Fruit fly (Drosophila melanogaster) whole organism, embryonic: ENCODE results near the gene CG8176.

ENCODE experiments used
- CG10543 ChIP-seq: fragments of 200-800 bp; sonication (Bioruptor generic); optimal IDR thresholded peaks from 3 replicates; lab custom pipeline; 2017; ENCODE audit warnings: missing biosample characterization, mild to moderate bottlenecking, missing genetic modification characterization, moderate library complexity
- CG12071 ChIP-seq: fragments of 200-800 bp; sonication (Bioruptor generic); optimal IDR thresholded peaks from 3 replicates; lab custom pipeline; 2018; ENCODE audit warnings: missing biosample characterization, mild to moderate bottlenecking, missing genetic modification characterization
- CG12236 ChIP-seq: fragments of 200-800 bp; sonication (Bioruptor generic); optimal IDR thresholded peaks from 2 replicates; lab custom pipeline; 2016; ENCODE audit warnings: missing biosample characterization, missing genetic modification characterization
- CG14441 ChIP-seq: fragments of 200-800 bp; sonication (Bioruptor generic); IDR thresholded peaks from 2 replicates; pipeline ENCODE4 v1.3.6; 2022; ENCODE audit warnings: missing biosample characterization, missing genetic modification characterization
- CG14667 ChIP-seq: fragments of 200-800 bp; sonication (Bioruptor generic); IDR thresholded peaks from 2 replicates; pipeline ENCODE4 v1.3.6; 2022; ENCODE audit warnings: missing biosample characterization, missing genetic modification characterization
- CG15514 ChIP-seq: fragments of 200-800 bp; sonication (Bioruptor generic); optimal IDR thresholded peaks from 3 replicates; lab custom pipeline; 2017; ENCODE audit warnings: missing biosample characterization, missing genetic modification characterization, mild to moderate bottlenecking, moderate library complexity, missing genetic modification reagents
- CG2875 ChIP-seq: fragments of 200-800 bp; sonication (Bioruptor generic); optimal IDR thresholded peaks from 2 replicates; lab custom pipeline; 2017; ENCODE audit warnings: missing biosample characterization, mild to moderate bottlenecking, missing genetic modification characterization, missing genetic modification reagents
- CG30020 ChIP-seq: fragments of 200-800 bp; optimal IDR thresholded peaks from 2 replicates; lab custom pipeline; 2019; ENCODE audit warnings: missing biosample characterization, mild to moderate bottlenecking, missing genetic modification characterization, moderate library complexity
- CG30403 ChIP-seq: fragments of 200-800 bp; sonication (Bioruptor generic); optimal IDR thresholded peaks from 3 replicates; lab custom pipeline; 2016; ENCODE audit warnings: missing biosample characterization, missing genetic modification characterization
- CG3163 ChIP-seq: fragments of 200-800 bp; sonication (Bioruptor generic); optimal IDR thresholded peaks from 3 replicates; lab custom pipeline; 2016; ENCODE audit warnings: missing biosample characterization, missing genetic modification characterization
- CG3281 ChIP-seq: fragments of 200-800 bp; sonication (Bioruptor generic); optimal IDR thresholded peaks from 3 replicates; lab custom pipeline; 2017; ENCODE audit warnings: missing biosample characterization, mild to moderate bottlenecking, missing genetic modification characterization
- CG34224 ChIP-seq: fragments of 200-800 bp; sonication (Bioruptor generic); IDR thresholded peaks from 3 replicates; pipeline ENCODE4 v1.3.6; 2022; ENCODE audit warnings: missing biosample characterization, missing genetic modification characterization; ENCODE audit not compliant: partially characterized antibody
- CG4282 ChIP-seq: fragments of 200-800 bp; sonication (Bioruptor generic); optimal IDR thresholded peaks from 2 replicates; lab custom pipeline; 2016; ENCODE audit warnings: missing biosample characterization, missing genetic modification characterization
- CG4360 ChIP-seq: fragments of 200-800 bp; sonication (Bioruptor generic); IDR thresholded peaks from 2 replicates; pipeline ENCODE4 v1.3.6; 2022; ENCODE audit warnings: missing biosample characterization, missing genetic modification characterization
- CG5180 ChIP-seq: fragments of 200-800 bp; sonication (Bioruptor generic); optimal IDR thresholded peaks from 3 replicates; lab custom pipeline; 2017; ENCODE audit warnings: missing biosample characterization, missing genetic modification characterization, mild to moderate bottlenecking, moderate library complexity, missing genetic modification reagents
- CG7556 ChIP-seq: fragments of 200-800 bp; sonication (Bioruptor generic); optimal IDR thresholded peaks from 2 replicates; lab custom pipeline; 2017; ENCODE audit warnings: missing biosample characterization, mild to moderate bottlenecking, missing genetic modification characterization
- CG9727 ChIP-seq: fragments of 200-800 bp; sonication (Bioruptor generic); optimal IDR thresholded peaks from 3 replicates; lab custom pipeline; 2017; ENCODE audit warnings: missing biosample characterization, mild to moderate bottlenecking, missing genetic modification characterization
- CG9797 ChIP-seq: fragments of 200-800 bp; sonication (Bioruptor generic); optimal IDR thresholded peaks from 3 replicates; lab custom pipeline; 2018; ENCODE audit warnings: missing biosample characterization, mild to moderate bottlenecking, missing genetic modification characterization
- CG9817 ChIP-seq: fragments of 200-800 bp; sonication (Bioruptor generic); optimal IDR thresholded peaks from 2 replicates; lab custom pipeline; 2018; ENCODE audit warnings: missing biosample characterization, mild to moderate bottlenecking, missing genetic modification characterization, moderate library complexity
- CG9876 ChIP-seq: fragments of 200-800 bp; sonication (Bioruptor generic); optimal IDR thresholded peaks from 2 replicates; lab custom pipeline; 2016; ENCODE audit warnings: missing biosample characterization, missing genetic modification characterization
- CTCF ChIP-seq: fragments of 200-800 bp; sonication (Bioruptor generic); optimal IDR thresholded peaks from 2 replicates; lab custom pipeline; 2017; ENCODE audit warnings: missing biosample characterization, mild to moderate bottlenecking, missing genetic modification characterization, moderate library complexity
- Dbx ChIP-seq: fragments of 200-800 bp; sonication (Bioruptor generic); IDR thresholded peaks from 3 replicates; pipeline ENCODE4 v1.3.6; 2022; ENCODE audit warnings: missing biosample characterization, missing genetic modification characterization
- Dip2 ChIP-seq: fragments of 200-800 bp; sonication (Bioruptor generic); IDR thresholded peaks from 2 replicates; pipeline ENCODE4 v1.3.6; 2022; ENCODE audit warnings: missing biosample characterization, missing genetic modification characterization
- Drgx ChIP-seq: fragments of 200-800 bp; sonication (Bioruptor generic); IDR thresholded peaks from 2 replicates; pipeline ENCODE4 v1.3.6; 2022; ENCODE audit warnings: missing biosample characterization, missing genetic modification characterization
- H2.0 ChIP-seq: fragments of 200-800 bp; sonication (Bioruptor generic); IDR thresholded peaks from 2 replicates; pipeline ENCODE4 v1.3.6; 2022; ENCODE audit warnings: missing biosample characterization, missing genetic modification characterization
- HmgZ ChIP-seq: fragments of 200-800 bp; sonication (Bioruptor generic); optimal IDR thresholded peaks from 2 replicates; lab custom pipeline; 2018; ENCODE audit warnings: missing biosample characterization, mild to moderate bottlenecking, missing genetic modification characterization
- Ptx1 ChIP-seq: fragments of 200-800 bp; sonication (Bioruptor generic); IDR thresholded peaks from 2 replicates; pipeline ENCODE4 v1.3.6; 2022; ENCODE audit warnings: missing biosample characterization, missing genetic modification characterization
- Rfx ChIP-seq: fragments of 200-800 bp; sonication (Bioruptor generic); IDR thresholded peaks from 2 replicates; pipeline ENCODE4 v1.3.6; 2022; ENCODE audit warnings: missing biosample characterization, missing genetic modification characterization
- Rx ChIP-seq: fragments of 200-800 bp; sonication (Bioruptor generic); IDR thresholded peaks from 2 replicates; pipeline ENCODE4 v1.3.6; 2022; ENCODE audit warnings: missing biosample characterization, missing genetic modification characterization
- Stat92E ChIP-seq, 3 experiments: fragments of >200 bp in 2 of 3; fragments of 200-800 bp in 1 of 3; sonication (Bioruptor generic) in 1 of 3; optimal IDR thresholded peaks; 2 replicates each; lab custom pipeline; 2017 to 2019; ENCODE audit warnings: missing biosample characterization in 3 of 3, missing genetic modification characterization in 3 of 3, mild to moderate bottlenecking in 1 of 3, moderate library complexity in 1 of 3
- crol ChIP-seq: fragments of 200-800 bp; sonication (Bioruptor generic); IDR thresholded peaks from 2 replicates; pipeline ENCODE4 v1.3.6; 2022; ENCODE audit warnings: missing biosample characterization, missing genetic modification characterization
- disco-r ChIP-seq: fragments of 200-800 bp; sonication (Bioruptor generic); optimal IDR thresholded peaks from 2 replicates; lab custom pipeline; 2016; ENCODE audit warnings: missing biosample characterization, missing genetic modification characterization
- dmrt11E ChIP-seq: fragments of 200-800 bp; sonication (Bioruptor generic); optimal IDR thresholded peaks from 3 replicates; lab custom pipeline; 2018; ENCODE audit warnings: missing biosample characterization, mild to moderate bottlenecking, missing genetic modification characterization, moderate library complexity
- hb ChIP-seq: fragments of 200-800 bp; sonication (Bioruptor generic); IDR thresholded peaks from 3 replicates; pipeline ENCODE4 v1.3.6; 2022; ENCODE audit warnings: missing biosample characterization, missing genetic modification characterization; ENCODE audit not compliant: partially characterized antibody
- her ChIP-seq: fragments of 200-800 bp; sonication (Bioruptor generic); optimal IDR thresholded peaks from 2 replicates; lab custom pipeline; 2016; ENCODE audit warnings: missing biosample characterization, missing genetic modification characterization
- ind ChIP-seq: fragments of 200-800 bp; sonication (Bioruptor generic); optimal IDR thresholded peaks from 3 replicates; lab custom pipeline; 2016; ENCODE audit warnings: missing biosample characterization, missing genetic modification characterization
- kah ChIP-seq: fragments of 200-800 bp; sonication (Bioruptor generic); optimal IDR thresholded peaks from 2 replicates; lab custom pipeline; 2018; ENCODE audit warnings: missing biosample characterization, mild to moderate bottlenecking, missing genetic modification characterization
- lilli ChIP-seq: fragments of 200-800 bp; sonication (Bioruptor generic); optimal IDR thresholded peaks from 3 replicates; lab custom pipeline; 2016; ENCODE audit warnings: missing biosample characterization, missing genetic modification characterization
- pan ChIP-seq, 4 experiments: fragments of >200 bp in 3 of 4; fragments of 200-800 bp in 1 of 4; sonication (Bioruptor generic) in 1 of 4; optimal IDR thresholded peaks in 3 of 4; IDR thresholded peaks in 1 of 4; 2 replicates each; pipeline versions ENCODE4 v1.3.6 to Lab custom; 2017 to 2022; ENCODE audit warnings: missing biosample characterization in 2 of 4, missing genetic modification characterization in 2 of 4, mixed read lengths in 1 of 4
- pum ChIP-seq: fragments of 200-800 bp; sonication (Bioruptor generic); optimal IDR thresholded peaks from 2 replicates; lab custom pipeline; 2016; ENCODE audit warnings: missing biosample characterization, missing genetic modification characterization
- ro ChIP-seq: fragments of 200-800 bp; sonication (Bioruptor generic); IDR thresholded peaks from 2 replicates; pipeline ENCODE4 v1.3.6; 2022; ENCODE audit warnings: missing biosample characterization, missing genetic modification characterization
- sens ChIP-seq: fragments of 200-800 bp; sonication (Bioruptor generic); peaks from one replicate; lab custom pipeline; 2016; ENCODE audit warnings: missing biosample characterization, missing genetic modification characterization
- ssp ChIP-seq: fragments of 200-800 bp; sonication (Bioruptor generic); IDR thresholded peaks from 2 replicates; pipeline ENCODE4 v1.3.6; 2022; ENCODE audit warnings: missing biosample characterization, missing genetic modification characterization
- tgo ChIP-seq: fragments of 200-800 bp; sonication (Bioruptor generic); IDR thresholded peaks from 3 replicates; pipeline ENCODE4 v1.3.6; 2022; ENCODE audit warnings: missing biosample characterization, missing genetic modification characterization
- tio ChIP-seq: fragments of 200-800 bp; sonication (Bioruptor generic); optimal IDR thresholded peaks from 2 replicates; lab custom pipeline; 2017; ENCODE audit warnings: missing biosample characterization, missing genetic modification characterization, inconsistent platforms
- trh ChIP-seq: fragments of 200-800 bp; sonication (Bioruptor generic); optimal IDR thresholded peaks from 2 replicates; lab custom pipeline; 2016; ENCODE audit warnings: missing biosample characterization, missing genetic modification characterization
- ttk ChIP-seq: fragments of 200-800 bp; sonication (Bioruptor generic); IDR thresholded peaks from 2 replicates; pipeline ENCODE4 v2.1.2; 2022; ENCODE audit warnings: missing biosample characterization, missing genetic modification characterization
- usp ChIP-seq: fragments of >200 bp; optimal IDR thresholded peaks from 2 replicates; lab custom pipeline; 2017; ENCODE audit warnings: missing biosample characterization, missing genetic modification characterization
- vnd ChIP-seq: fragments of 200-800 bp; sonication (Bioruptor generic); IDR thresholded peaks from 3 replicates; pipeline ENCODE4 v1.3.6; 2022; ENCODE audit warnings: missing biosample characterization, missing genetic modification characterization; ENCODE audit not compliant: partially characterized antibody
- wdn ChIP-seq: fragments of 200-800 bp; sonication (Bioruptor generic); IDR thresholded peaks from 2 replicates; pipeline ENCODE4 v1.3.6; 2022; ENCODE audit warnings: missing biosample characterization, missing genetic modification characterization

CG8176 gene

DNA sequence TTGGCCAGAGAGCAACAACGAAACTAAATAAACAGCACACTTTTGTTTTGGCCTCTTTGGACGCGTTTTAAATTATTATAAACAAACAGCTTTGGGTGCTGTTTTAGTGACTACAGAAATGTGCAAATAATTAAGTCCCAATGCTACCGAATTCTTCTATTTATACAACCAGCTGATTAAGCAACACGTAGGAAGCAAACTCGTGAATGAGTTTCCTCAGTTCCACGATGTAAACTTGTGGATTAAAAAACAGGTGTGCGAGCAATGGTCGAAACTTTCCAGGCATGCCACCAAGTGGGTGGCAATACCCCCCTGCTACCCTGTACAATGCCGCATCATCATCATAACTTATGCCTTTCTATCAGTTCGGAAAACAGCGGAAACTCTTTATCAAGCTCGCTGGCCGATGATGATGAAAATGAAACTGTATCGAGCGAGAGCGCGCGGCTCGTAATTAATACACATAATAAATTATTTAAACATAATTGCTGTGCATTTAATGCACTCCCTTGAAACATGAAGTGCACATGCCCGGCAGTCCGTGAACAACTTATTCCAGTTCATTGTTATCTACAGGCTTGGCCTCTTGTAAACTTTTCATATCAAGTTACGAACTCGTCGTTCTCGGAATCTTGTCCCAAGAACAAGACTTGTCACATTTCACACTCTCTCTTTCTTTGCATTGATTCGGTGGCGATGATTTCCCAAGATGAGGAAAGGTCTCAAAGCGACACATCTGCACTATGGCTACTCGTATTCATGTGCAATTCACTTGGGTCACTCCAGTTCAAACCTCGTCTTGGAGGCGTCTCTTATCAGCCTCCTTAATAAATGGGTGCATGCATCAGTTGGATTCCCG lies 15.4 kb upstream of the CG8176 start (continued):
- 0 out of 2 replicates have a peak, but pooled peaks have one; percentile 15 for TF ChIP-seq CG14441
- 0 out of 2 replicates have a peak, but pooled peaks have one; percentile 15 for TF ChIP-seq Rx (GFP tag; lab: Robert Waterston, UW)
- TF ChIP-seq CG9876 (GFP tag; lab: Kevin White, UChicago) = no peak
- no peak for TF ChIP-seq CG3163 (GFP tag; lab: Kevin White, UChicago)
- TF ChIP-seq CG30020 (tag; lab: Kevin White, UChicago) = no peak
- TF ChIP-seq CG34224 (GFP tag; lab: Robert Waterston, UW) = no peak
- no peak for TF ChIP-seq ttk (GFP tag; lab: Robert Waterston, UW)
- no peak for TF ChIP-seq HmgZ (tag; lab: Kevin White, UChicago)
- no peak for TF ChIP-seq CG4282 (GFP tag; lab: Kevin White, UChicago)
- TF ChIP-seq dmrt11E = no peak
- TF ChIP-seq CG9727 = no peak
- no peak for TF ChIP-seq CG7556 (GFP tag; lab: Kevin White, UChicago)
- no peak for TF ChIP-seq Drgx (GFP tag; lab: Robert Waterston, UW)
- peak; percentile 1 for TF ChIP-seq CG12071
- peak; percentile 21; the same call in 1 of the 3 replicates for TF ChIP-seq Dbx (GFP tag; lab: Robert Waterston, UW)
- TF ChIP-seq ro = no peak
- no peak for TF ChIP-seq kah (GFP tag; lab: Kevin White, UChicago)
- TF ChIP-seq Ptx1 (GFP tag; lab: Robert Waterston, UW) = no peak
- TF ChIP-seq CG12236 (GFP tag; lab: Kevin White, UChicago) = no peak
- no peak for TF ChIP-seq CG5180
- TF ChIP-seq vnd = no peak
- peak; percentile 11 for TF ChIP-seq sens (GFP tag; lab: Kevin White, UChicago)
- TF ChIP-seq tgo (GFP tag; lab: Robert Waterston, UW) = no peak
- TF ChIP-seq usp (GFP tag; lab: Kevin White, UChicago) = no peak
- TF ChIP-seq Dip2 (GFP tag; lab: Robert Waterston, UW) = no peak
- TF ChIP-seq her (GFP tag; lab: Kevin White, UChicago) = no peak
- no peak for TF ChIP-seq ssp
- TF ChIP-seq lilli (GFP tag; lab: Kevin White, UChicago) = no peak
- peak; percentile 11 for TF ChIP-seq CG9817 (tag; lab: Kevin White, UChicago)
- TF ChIP-seq CG15514 (GFP tag; lab: Kevin White, UChicago) = peak; percentile 24
- no peak for TF ChIP-seq disco-r (GFP tag; lab: Kevin White, UChicago)
- no peak for TF ChIP-seq hb
- no peak for TF ChIP-seq CTCF
- TF ChIP-seq CG3281 (GFP tag; lab: Kevin White, UChicago) = no peak
- no peak for TF ChIP-seq tio
- TF ChIP-seq ind = no peak
- peak; percentile 43; the same call in 1 of the 2 replicates for TF ChIP-seq Rfx (GFP tag; lab: Robert Waterston, UW)
- TF ChIP-seq CG14667 (GFP tag; lab: Robert Waterston, UW) = no peak
- TF ChIP-seq CG4360 = no peak
- TF ChIP-seq pum (GFP tag; lab: Kevin White, UChicago) = no peak
- TF ChIP-seq H2.0 (GFP tag; lab: Robert Waterston, UW) = no peak
- TF ChIP-seq CG9797 (GFP tag; lab: Kevin White, UChicago) = no peak
- no peak for TF ChIP-seq pan (optimal IDR thresholded peaks at IDR 0.05; lab: Kevin White, UChicago)
- no peak for TF ChIP-seq pan (GFP tag; optimal IDR thresholded peaks at IDR 0.05 in 1 of 2, IDR thresholded peaks at IDR 0.05 in 1 of 2)
- 0 out of 2 replicates have a peak, but pooled peaks have one; percentile 15 for TF ChIP-seq wdn (GFP tag; lab: Robert Waterston, UW)
- TF ChIP-seq Stat92E (GFP tag; optimal IDR thresholded peaks at IDR 0.05; lab: Kevin White, UChicago) = peak in 1 of 3 experiments; percentile 62
- 0 out of 2 replicates have a peak, but pooled peaks have one; percentile 6 for TF ChIP-seq crol (GFP tag; lab: Robert Waterston, UW)
- TF ChIP-seq CG10543 (GFP tag; lab: Kevin White, UChicago) = peak; percentile 30
- no peak for TF ChIP-seq CG2875 (GFP tag; lab: Kevin White, UChicago)
- TF ChIP-seq trh = no peak
- TF ChIP-seq CG30403 (GFP tag; lab: Kevin White, UChicago) = no peak
